Fruit fly (Drosophila melanogaster) whole organism, wandering third instar larva: ENCODE results near the gene CG43896.

Source experiments
- Abd-B ChIP-seq: fragments of >200 bp; optimal IDR thresholded peaks from 2 replicates; lab custom pipeline; 2017; ENCODE audit warnings: missing biosample characterization, missing genetic modification characterization
- Dif ChIP-seq: fragments of 200-275, 200-300 bp; sonication (Bioruptor generic); optimal IDR thresholded peaks from 2 replicates; lab custom pipeline; 2018; ENCODE audit warnings: missing biosample characterization, missing genetic modification characterization; ENCODE audit not compliant: partially characterized antibody
- Hr78 ChIP-seq: fragments of >200 bp; optimal IDR thresholded peaks from 2 replicates; lab custom pipeline; 2017; ENCODE audit warnings: missing biosample characterization, missing genetic modification characterization
- Myc ChIP-seq: fragments of >200 bp; optimal IDR thresholded peaks from 2 replicates; lab custom pipeline; 2017
- OdsH ChIP-seq: fragments of 200-800 bp; sonication (Bioruptor generic); optimal IDR thresholded peaks from 2 replicates; lab custom pipeline; 2016; ENCODE audit warnings: missing biosample characterization, mild to moderate bottlenecking, missing genetic modification characterization
- br ChIP-seq: fragments of 200-800 bp; sonication (Bioruptor generic); optimal IDR thresholded peaks from 2 replicates; lab custom pipeline; 2016; ENCODE audit warnings: missing biosample characterization, missing genetic modification characterization
- brk ChIP-seq: fragments of 200-800 bp; sonication (Bioruptor generic); optimal IDR thresholded peaks from 2 replicates; lab custom pipeline; 2016; ENCODE audit warnings: missing biosample characterization, mild to moderate bottlenecking, missing genetic modification characterization
- dl ChIP-seq, 2 experiments: fragments of 175-275, 200-275 bp in 1 of 2; fragments of 200-275 bp in 1 of 2; sonication (Bioruptor generic); optimal IDR thresholded peaks; lab custom pipeline; 2018; ENCODE audit warnings: mild to moderate bottlenecking in 2 of 2, missing biosample characterization in 2 of 2, missing genetic modification characterization in 2 of 2, moderate library complexity in 2 of 2; ENCODE audit not compliant: partially characterized antibody in 2 of 2, insufficient read depth in 1 of 2
- dsf ChIP-seq: sonication (Bioruptor generic); optimal IDR thresholded peaks from 2 replicates; lab custom pipeline; 2016; ENCODE audit warnings: missing biosample characterization, missing genetic modification characterization, borderline replicate concordance
- h ChIP-seq: fragments of 200-800 bp; sonication (Bioruptor generic); optimal IDR thresholded peaks from 3 replicates; lab custom pipeline; 2016; ENCODE audit warnings: missing biosample characterization, mild to moderate bottlenecking, missing genetic modification characterization
- sv ChIP-seq: fragments of 200-800 bp; sonication (Bioruptor generic); optimal IDR thresholded peaks from 3 replicates; lab custom pipeline; 2016; ENCODE audit warnings: missing biosample characterization, missing genetic modification characterization

- TF ChIP-seq dsf (GFP tag; lab: Kevin White, UChicago) (no peak), h (no peak), br (GFP tag; lab: Kevin White, UChicago) (no peak), dl (GFP tag; optimal IDR thresholded peaks at IDR 0.05; lab: Kevin White, UChicago; ENCODE audit: insufficient read depth in 1 of 2, partially characterized antibody in 2 of 2) (no peak), Dif (GFP tag; lab: Kevin White, UChicago) (no peak), sv (GFP tag; lab: Kevin White, UChicago) (no peak), Abd-B (GFP tag; lab: Kevin White, UChicago) (no peak), Hr78 (GFP tag; lab: Kevin White, UChicago) (no peak), brk (GFP tag; lab: Kevin White, UChicago) (no peak), OdsH (no peak), Myc (no peak)
These were observed 3.0 kb upstream of the CG43896 start, which contains the start of gene Muc68E for dm6 chr3L:11972879-11973278.
